Worm (Caenorhabditis elegans) whole organism, L4 larva: ENCODE results near the gene bath-38.

Experiments used
- Y75B8A.6 ChIP-seq: fragments of 200-800 bp; sonication (Bioruptor generic); IDR thresholded peaks from 2 replicates; pipeline ENCODE4 v1.3.6; 2022; ENCODE audit warnings: missing genetic modification reagents, missing genetic modification characterization, missing compliant biosample characterization
- ces-1 ChIP-seq: fragments of 150-350 bp; sonication (generic microtip); optimal IDR thresholded peaks from 4 replicates; lab custom pipeline; 2014; ENCODE audit warnings: missing biosample characterization, missing genetic modification reagents, missing genetic modification characterization
- daf-19 ChIP-seq: fragments of 200-800 bp; sonication (Bioruptor generic); conservative IDR thresholded peaks from 2 replicates; pipeline ENCODE4 v1.3.6; 2022; ENCODE audit warnings: missing genetic modification characterization, missing compliant biosample characterization
- dve-1 ChIP-seq: sonication (generic microtip); optimal IDR thresholded peaks from 2 replicates; lab custom pipeline; 2017; ENCODE audit warnings: antibody characterized with exemption, mild to moderate bottlenecking, missing genetic modification characterization, missing compliant biosample characterization; ENCODE audit not compliant: insufficient read depth
- hlh-30 ChIP-seq: sonication (generic microtip); optimal IDR thresholded peaks from 2 replicates; lab custom pipeline; 2017; ENCODE audit warnings: antibody characterized with exemption, mild to moderate bottlenecking, missing genetic modification characterization, missing compliant biosample characterization; ENCODE audit not compliant: insufficient read depth
- lim-7 ChIP-seq: fragments of 200-800 bp; sonication (Bioruptor generic); IDR thresholded peaks from 2 replicates; pipeline ENCODE4 v1.3.6; 2022; ENCODE audit warnings: missing genetic modification characterization, missing compliant biosample characterization
- lin-39 ChIP-seq: fragments of 150-350 bp; optimal IDR thresholded peaks from 2 replicates; lab custom pipeline; 2014; ENCODE audit warnings: missing biosample characterization, missing genetic modification reagents, missing genetic modification characterization
- nhr-237 ChIP-seq: sonication (generic microtip); optimal IDR thresholded peaks from 2 replicates; lab custom pipeline; 2017; ENCODE audit warnings: missing biosample characterization, missing genetic modification characterization
- snpc-4 ChIP-seq: fragments of 150-350 bp; optimal IDR thresholded peaks from 2 replicates; lab custom pipeline; 2014; ENCODE audit warnings: missing biosample characterization, missing genetic modification characterization

DNA sequence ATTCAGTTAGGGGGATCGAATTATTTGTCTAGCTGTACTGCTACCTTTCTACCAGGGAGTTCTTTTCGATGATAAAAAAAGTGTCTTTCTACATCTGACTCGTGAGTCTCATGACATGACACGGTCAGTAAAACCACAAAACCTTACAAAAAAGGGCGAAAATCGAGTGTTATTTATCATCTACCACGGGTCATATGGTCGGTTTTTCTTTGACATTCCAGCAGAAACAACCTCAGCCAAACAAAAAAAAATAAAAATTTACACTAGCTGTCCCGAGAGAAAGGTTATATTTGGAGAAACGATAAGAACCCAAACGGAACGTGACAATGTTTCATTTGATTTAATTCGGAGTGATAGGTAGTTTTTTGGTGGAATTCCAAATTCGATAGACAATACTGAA is 25.4 kb downstream of the bath-38 start:
- TF ChIP-seq ces-1 (GFP tag; lab: Kevin White, UChicago) (no peak), lin-39 (tag; lab: Kevin White, UChicago) (no peak), nhr-237 (tag; lab: Kevin White, UChicago) (no peak), Y75B8A.6 (GFP tag; lab: Robert Waterston, UW) (no peak), lim-7 (GFP tag; lab: Robert Waterston, UW) (no peak), daf-19 (GFP tag; lab: Robert Waterston, UW) (no peak), snpc-4 (tag; lab: Kevin White, UChicago) (no peak), dve-1 (tag; lab: Kevin White, UChicago) (peak; percentile 18), hlh-30 (tag; lab: Kevin White, UChicago) (peak; percentile 85)
